Fruit fly (Drosophila melanogaster): Measurements from ENCODE around the gene cyc.

DNA sequence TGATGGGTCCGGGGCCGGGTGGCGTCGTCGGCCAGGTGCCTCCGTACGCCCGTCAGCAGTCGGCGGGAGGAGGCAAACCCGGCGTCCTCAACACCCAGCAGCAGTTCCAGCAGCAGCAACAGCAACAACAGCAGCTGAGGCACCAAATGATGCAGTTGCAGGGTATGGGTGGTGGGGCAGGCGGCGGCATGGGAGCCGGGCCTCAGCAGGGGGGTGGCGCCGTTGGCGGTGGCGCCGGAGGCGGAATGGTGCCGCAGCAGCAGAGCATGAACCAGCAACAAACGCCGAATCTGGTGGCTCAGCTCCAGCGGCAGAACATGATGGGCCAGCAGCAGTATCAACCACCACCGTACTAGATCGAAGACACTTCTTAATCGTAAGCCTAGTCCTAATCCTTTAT lies 28.8 kb upstream of the cyc start:
- no peak for TF ChIP-seq CG6808 (GFP tag; optimal IDR thresholded peaks at IDR 0.05)
- TF ChIP-seq CG8319 (GFP tag; optimal IDR thresholded peaks at IDR 0.05) = no peak
- TF ChIP-seq Eip93F (GFP tag; optimal IDR thresholded peaks at IDR 0.05) = no peak
- no peak for TF ChIP-seq Met (GFP tag; optimal IDR thresholded peaks at IDR 0.05)
- TF ChIP-seq CG11762 (GFP tag; optimal IDR thresholded peaks at IDR 0.05; ENCODE audit: insufficient read depth) = no peak
- no peak for TF ChIP-seq CG11294 (GFP tag; IDR thresholded peaks at IDR 0.05)
- TF ChIP-seq dsx (GFP tag; optimal IDR thresholded peaks at IDR 0.05; ENCODE audit: poor library complexity, severe bottlenecking) = no peak
- no peak for TF ChIP-seq CG7368 (GFP tag; optimal IDR thresholded peaks at IDR 0.05)
- TF ChIP-seq CG6163 (GFP tag; IDR thresholded peaks at IDR 0.05) = no peak
- TF ChIP-seq CG34406 (GFP tag; optimal IDR thresholded peaks at IDR 0.05) = no peak
- no peak for TF ChIP-seq Gug (GFP tag; IDR thresholded peaks at IDR 0.05)

All from whole organism, prepupa.